Fruit fly (Drosophila melanogaster): Measurements from ENCODE around the gene drl.

dm6 chr2L:19238669-19239068, 48.5 kb downstream of the drl start:
- TF ChIP-seq CG8478 (optimal IDR thresholded peaks at IDR 0.05) (no peak), CTCF (optimal IDR thresholded peaks at IDR 0.05) (no peak)

Measured in S2 (cell line).